Fruit fly (Drosophila melanogaster) whole organism, prepupa: ENCODE data around the gene Pdhb.
A peak's percentile ranks its signal among the peaks of the same experiment; 100 is the strongest.

Experiments used
- Blimp-1 ChIP-seq: fragments of 200-800 bp; sonication (Bioruptor generic); optimal IDR thresholded peaks from 3 replicates; lab custom pipeline; 2017; ENCODE audit warnings: missing biosample characterization, missing genetic modification characterization, mild to moderate bottlenecking, moderate library complexity, missing genetic modification reagents
- CG11762 ChIP-seq: fragments of 200-800 bp; sonication (Bioruptor generic); optimal IDR thresholded peaks from 3 replicates; lab custom pipeline; 2016; ENCODE audit warnings: missing biosample characterization, missing genetic modification characterization; ENCODE audit not compliant: insufficient read depth
- CG15336 ChIP-seq: fragments of 200-800 bp; sonication (Bioruptor generic); IDR thresholded peaks from 2 replicates; pipeline ENCODE4 v1.3.6; 2022; ENCODE audit warnings: missing biosample characterization, missing genetic modification characterization
- CG3032 ChIP-seq: fragments of 200-800 bp; optimal IDR thresholded peaks from 2 replicates; lab custom pipeline; 2019; ENCODE audit warnings: missing biosample characterization, mild to moderate bottlenecking, missing genetic modification characterization, moderate library complexity
- CG31627 ChIP-seq: fragments of 200-800 bp; sonication (Bioruptor generic); optimal IDR thresholded peaks from 3 replicates; lab custom pipeline; 2016; ENCODE audit warnings: missing biosample characterization, missing genetic modification characterization
- CG32006 ChIP-seq: fragments of 200-800 bp; sonication (Bioruptor generic); optimal IDR thresholded peaks from 3 replicates; lab custom pipeline; 2017; ENCODE audit warnings: missing biosample characterization, mild to moderate bottlenecking, missing genetic modification characterization
- CG6163 ChIP-seq: fragments of 200-800 bp; sonication (Bioruptor generic); IDR thresholded peaks from 3 replicates; pipeline ENCODE4 v1.3.6; 2022; ENCODE audit warnings: missing biosample characterization, missing genetic modification characterization
- CG6276 ChIP-seq: fragments of 200-800 bp; sonication (Bioruptor generic); optimal IDR thresholded peaks from 2 replicates; lab custom pipeline; 2017; ENCODE audit warnings: missing biosample characterization, mild to moderate bottlenecking, missing genetic modification characterization
- CG6808 ChIP-seq: fragments of 200-800 bp; sonication (Bioruptor generic); optimal IDR thresholded peaks from 3 replicates; lab custom pipeline; 2017; ENCODE audit warnings: missing biosample characterization, missing genetic modification characterization, mild to moderate bottlenecking, moderate library complexity, missing genetic modification reagents
- CG6854 ChIP-seq: fragments of 200-800 bp; sonication (Bioruptor generic); optimal IDR thresholded peaks from 2 replicates; lab custom pipeline; 2017; ENCODE audit warnings: missing biosample characterization, mild to moderate bottlenecking, missing genetic modification characterization
- CG8119 ChIP-seq: fragments of 200-800 bp; sonication (Bioruptor generic); IDR thresholded peaks from 3 replicates; pipeline ENCODE4 v1.3.6; 2022; ENCODE audit warnings: missing biosample characterization, missing genetic modification characterization
- CG8632 ChIP-seq: fragments of 200-800 bp; sonication (Bioruptor generic); optimal IDR thresholded peaks from 3 replicates; lab custom pipeline; 2016; ENCODE audit warnings: missing biosample characterization, missing genetic modification characterization
- CG9139 ChIP-seq: fragments of 200-800 bp; sonication (Bioruptor generic); optimal IDR thresholded peaks from 3 replicates; lab custom pipeline; 2017; ENCODE audit warnings: missing biosample characterization, mild to moderate bottlenecking, missing genetic modification characterization
- Eip78C ChIP-seq: fragments of 200-800 bp; sonication (Bioruptor generic); peaks from one replicate; lab custom pipeline; 2016; ENCODE audit warnings: missing biosample characterization, missing genetic modification characterization
- Eip93F ChIP-seq: fragments of 200-800 bp; sonication (Bioruptor generic); optimal IDR thresholded peaks from 2 replicates; lab custom pipeline; 2016; ENCODE audit warnings: missing biosample characterization, mild to moderate bottlenecking, missing genetic modification characterization
- Ets21C ChIP-seq: fragments of 200-800 bp; sonication (Bioruptor generic); optimal IDR thresholded peaks from 3 replicates; lab custom pipeline; 2016; ENCODE audit warnings: missing biosample characterization, missing genetic modification characterization
- Hr38 ChIP-seq: sonication (Bioruptor generic); optimal IDR thresholded peaks from 2 replicates; lab custom pipeline; 2016; ENCODE audit warnings: missing biosample characterization, missing genetic modification characterization
- Hr39 ChIP-seq: fragments of 200-800 bp; sonication (Bioruptor generic); optimal IDR thresholded peaks from 2 replicates; lab custom pipeline; 2016; ENCODE audit warnings: missing biosample characterization, missing genetic modification characterization
- Hr4 ChIP-seq: fragments of 200-800 bp; sonication (Bioruptor generic); optimal IDR thresholded peaks from 3 replicates; lab custom pipeline; 2016; ENCODE audit warnings: missing biosample characterization, missing genetic modification characterization
- Met ChIP-seq: fragments of 200-800 bp; sonication (Bioruptor generic); optimal IDR thresholded peaks from 3 replicates; lab custom pipeline; 2016; ENCODE audit warnings: missing biosample characterization, missing genetic modification characterization
- Smox ChIP-seq: fragments of 200-800 bp; sonication (Bioruptor generic); optimal IDR thresholded peaks from 3 replicates; lab custom pipeline; 2016; ENCODE audit warnings: missing biosample characterization, missing genetic modification characterization
- Sox102F ChIP-seq: fragments of 200-800 bp; sonication (Bioruptor generic); optimal IDR thresholded peaks from 2 replicates; lab custom pipeline; 2016; ENCODE audit warnings: missing biosample characterization, mild to moderate bottlenecking, missing genetic modification characterization
- achi ChIP-seq: fragments of 200-800 bp; sonication (Bioruptor generic); optimal IDR thresholded peaks from 3 replicates; lab custom pipeline; 2016; ENCODE audit warnings: missing biosample characterization, missing genetic modification characterization
- acj6 ChIP-seq: fragments of 200-800 bp; sonication (Bioruptor generic); optimal IDR thresholded peaks from 3 replicates; lab custom pipeline; 2016; ENCODE audit warnings: missing biosample characterization, missing genetic modification characterization
- cyc ChIP-seq: fragments of 200-800 bp; sonication (Bioruptor generic); optimal IDR thresholded peaks from 3 replicates; lab custom pipeline; 2016; ENCODE audit warnings: missing biosample characterization, missing genetic modification characterization
- dac ChIP-seq: fragments of 200-800 bp; sonication (Bioruptor generic); optimal IDR thresholded peaks from 2 replicates; lab custom pipeline; 2017; ENCODE audit warnings: missing biosample characterization, mild to moderate bottlenecking, missing genetic modification characterization
- eg ChIP-seq: fragments of 200-800 bp; sonication (Bioruptor generic); IDR thresholded peaks from 3 replicates; pipeline ENCODE4 v1.3.6; 2022; ENCODE audit warnings: missing biosample characterization, missing genetic modification characterization
- esn ChIP-seq: fragments of 200-800 bp; sonication (Bioruptor generic); optimal IDR thresholded peaks from 2 replicates; lab custom pipeline; 2016; ENCODE audit warnings: missing biosample characterization, mild to moderate bottlenecking, missing genetic modification characterization, moderate library complexity
- fkh ChIP-seq: fragments of 200-800 bp; sonication (Bioruptor generic); optimal IDR thresholded peaks from 3 replicates; lab custom pipeline; 2017; ENCODE audit warnings: missing biosample characterization, mild to moderate bottlenecking, missing genetic modification characterization, moderate library complexity
- pdm3 ChIP-seq: fragments of 200-800 bp; sonication (Bioruptor generic); optimal IDR thresholded peaks from 3 replicates; lab custom pipeline; 2016; ENCODE audit warnings: missing biosample characterization, missing genetic modification characterization
- svp ChIP-seq: fragments of 200-800 bp; sonication (Bioruptor generic); peaks from one replicate; lab custom pipeline; 2016; ENCODE audit warnings: missing biosample characterization, missing genetic modification characterization
- topi ChIP-seq: fragments of 200-800 bp; sonication (Bioruptor generic); optimal IDR thresholded peaks from 3 replicates; lab custom pipeline; 2016; ENCODE audit warnings: missing biosample characterization, missing genetic modification characterization
- vri ChIP-seq: fragments of 200-800 bp; sonication (Bioruptor generic); optimal IDR thresholded peaks from 3 replicates; lab custom pipeline; 2016; ENCODE audit warnings: missing biosample characterization, mild to moderate bottlenecking, missing genetic modification characterization

The Pdhb gene

dm6 chr3R:29068430-29069207 is 44.3 kb upstream of the Pdhb start:
- peak; percentile 37 for TF ChIP-seq esn (GFP tag; lab: Kevin White, UChicago)
- TF ChIP-seq svp (GFP tag; lab: Kevin White, UChicago) = no peak
- no peak for TF ChIP-seq cyc (GFP tag; lab: Kevin White, UChicago)
- no peak for TF ChIP-seq CG6163 (GFP tag; lab: Robert Waterston, UW)
- peak; percentile 8 for TF ChIP-seq acj6 (GFP tag; lab: Kevin White, UChicago)
- TF ChIP-seq CG8119 (GFP tag; lab: Robert Waterston, UW) = peak; percentile 35; the same call in 1 of the 3 replicates
- TF ChIP-seq vri = peak; percentile 12
- peak; percentile 6 for TF ChIP-seq topi (GFP tag; lab: Kevin White, UChicago)
- TF ChIP-seq eg (GFP tag; lab: Robert Waterston, UW) = peak; percentile 49; the same call in 1 of the 3 replicates
- no peak for TF ChIP-seq fkh (GFP tag; lab: Kevin White, UChicago)
- no peak for TF ChIP-seq CG3032
- TF ChIP-seq CG6808 (GFP tag; lab: Kevin White, UChicago) = no peak
- peak; percentile 23 for TF ChIP-seq Hr4 (GFP tag; lab: Kevin White, UChicago)
- no peak for TF ChIP-seq Eip93F (GFP tag; lab: Kevin White, UChicago)
- TF ChIP-seq dac (GFP tag; lab: Kevin White, UChicago) = no peak
- TF ChIP-seq Hr39 = peak; percentile 7
- no peak for TF ChIP-seq Smox (GFP tag; lab: Kevin White, UChicago)
- no peak for TF ChIP-seq CG9139 (GFP tag; lab: Kevin White, UChicago)
- TF ChIP-seq CG11762 (GFP tag; lab: Kevin White, UChicago) = peak; percentile 2
- TF ChIP-seq Sox102F = no peak
- TF ChIP-seq Met (GFP tag; lab: Kevin White, UChicago) = peak; percentile 23
- TF ChIP-seq CG32006 (GFP tag; lab: Kevin White, UChicago) = peak; percentile 32
- TF ChIP-seq CG31627 (GFP tag; lab: Kevin White, UChicago) = peak; percentile 14
- no peak for TF ChIP-seq Blimp-1 (GFP tag; lab: Kevin White, UChicago)
- no peak for TF ChIP-seq CG6276 (GFP tag; lab: Kevin White, UChicago)
- TF ChIP-seq Hr38 (GFP tag; lab: Kevin White, UChicago) = no peak
- no peak for TF ChIP-seq pdm3 (GFP tag; lab: Kevin White, UChicago)
- peak; percentile 34; the same call in 1 of the 2 replicates for TF ChIP-seq CG15336 (GFP tag; lab: Robert Waterston, UW)
- TF ChIP-seq Eip78C (GFP tag; lab: Kevin White, UChicago) = peak; percentile 35

- TF ChIP-seq Ets21C (GFP tag; lab: Kevin White, UChicago) (no peak), achi (GFP tag; lab: Kevin White, UChicago) (no peak), CG6854 (GFP tag; lab: Kevin White, UChicago) (peak; percentile 17), eg (GFP tag; lab: Robert Waterston, UW) (0 out of 3 replicates have a peak, but pooled peaks have one; percentile 0), Eip78C (GFP tag; lab: Kevin White, UChicago) (peak; percentile 30), svp (GFP tag; lab: Kevin White, UChicago) (peak; percentile 47)
These were observed 43.4 kb upstream of the Pdhb start for dm6 chr3R:29069208-29070072.

DNA sequence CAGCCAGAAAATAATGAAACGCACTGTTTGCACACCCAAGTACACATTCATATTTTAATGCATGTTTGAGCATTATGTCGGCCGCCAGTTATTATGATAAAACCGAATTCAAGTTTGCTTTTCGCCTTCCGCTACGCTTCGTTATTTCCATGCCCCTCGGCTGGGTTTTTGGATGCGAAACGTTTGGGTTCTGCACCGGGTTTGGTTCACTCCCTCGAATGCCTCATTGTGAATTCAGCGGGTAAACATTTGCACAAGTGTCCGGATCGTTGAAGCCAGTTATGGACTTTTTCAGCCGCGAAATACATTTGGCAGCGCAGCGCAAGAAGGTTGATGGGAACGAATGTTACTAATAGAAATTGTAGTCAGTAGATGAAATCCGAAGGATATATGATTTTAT is 41.7 kb upstream of the Pdhb start:
- TF ChIP-seq fkh (GFP tag; lab: Kevin White, UChicago) (peak; percentile 66), svp (GFP tag; lab: Kevin White, UChicago) (peak; percentile 40), vri (peak; percentile 17), CG8632 (GFP tag; lab: Kevin White, UChicago) (no peak)
